Worm (Caenorhabditis elegans): ENCODE data around the gene E04F6.15.

The E04F6.15 gene

DNA sequence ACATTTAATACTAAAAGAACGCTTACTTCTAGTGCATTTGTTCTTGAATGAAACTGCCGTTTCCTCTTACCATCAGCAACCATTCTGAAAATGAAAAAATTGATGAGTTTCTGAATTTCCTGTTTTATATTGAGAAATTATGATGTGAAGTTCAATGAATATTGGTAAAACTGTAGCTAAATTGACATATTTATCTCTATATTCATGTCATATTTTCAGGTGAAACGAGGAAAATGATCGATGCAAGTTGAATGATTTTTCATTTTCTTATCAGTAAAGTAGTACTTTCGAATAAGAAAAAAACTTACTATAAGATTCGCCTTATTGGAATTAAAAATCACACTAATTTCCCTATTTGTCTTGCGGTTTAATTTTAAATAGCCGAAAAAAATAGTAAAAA is at the start of gene E04F6.15:
Gene E04F6.15 (minus strand): TSS at position 101 of the 400 bp plus-strand sequence.
- TF ChIP-seq nhr-28 (tag; optimal IDR thresholded peaks at IDR 0.05) (no peak), tbx-8 (GFP tag; optimal IDR thresholded peaks at IDR 0.05) (no peak), snpc-4 (tag; optimal IDR thresholded peaks at IDR 0.05) (no peak), sem-2 (GFP tag; optimal IDR thresholded peaks at IDR 0.05) (no peak), ces-1 (GFP tag; optimal IDR thresholded peaks at IDR 0.05) (no peak), nhr-76 (tag; optimal IDR thresholded peaks at IDR 0.05) (no peak), M03D4.4 (tag; optimal IDR thresholded peaks at IDR 0.05) (no peak), nhr-2 (tag; optimal IDR thresholded peaks at IDR 0.05) (no peak), ceh-39 (tag; optimal IDR thresholded peaks at IDR 0.05) (no peak), nhr-12 (tag; optimal IDR thresholded peaks at IDR 0.05) (no peak), mep-1 (tag; optimal IDR thresholded peaks at IDR 0.05) (no peak), lsy-2 (tag; optimal IDR thresholded peaks at IDR 0.05) (no peak), blmp-1 (tag; optimal IDR thresholded peaks at IDR 0.05) (no peak), ceh-83 (GFP tag; optimal IDR thresholded peaks at IDR 0.05) (no peak), unc-120 (tag; optimal IDR thresholded peaks at IDR 0.05; ENCODE audit: poor library complexity, severe bottlenecking) (no peak), flh-1 (GFP tag; optimal IDR thresholded peaks at IDR 0.05) (no peak), mls-2 (tag; optimal IDR thresholded peaks at IDR 0.05) (no peak), elt-1 (tag; optimal IDR thresholded peaks at IDR 0.05; ENCODE audit: borderline replicate concordance, insufficient read depth) (no peak), elt-3 (tag; optimal IDR thresholded peaks at IDR 0.05) (no peak), pha-4 (tag; optimal IDR thresholded peaks at IDR 0.05) (no peak)

DNA sequence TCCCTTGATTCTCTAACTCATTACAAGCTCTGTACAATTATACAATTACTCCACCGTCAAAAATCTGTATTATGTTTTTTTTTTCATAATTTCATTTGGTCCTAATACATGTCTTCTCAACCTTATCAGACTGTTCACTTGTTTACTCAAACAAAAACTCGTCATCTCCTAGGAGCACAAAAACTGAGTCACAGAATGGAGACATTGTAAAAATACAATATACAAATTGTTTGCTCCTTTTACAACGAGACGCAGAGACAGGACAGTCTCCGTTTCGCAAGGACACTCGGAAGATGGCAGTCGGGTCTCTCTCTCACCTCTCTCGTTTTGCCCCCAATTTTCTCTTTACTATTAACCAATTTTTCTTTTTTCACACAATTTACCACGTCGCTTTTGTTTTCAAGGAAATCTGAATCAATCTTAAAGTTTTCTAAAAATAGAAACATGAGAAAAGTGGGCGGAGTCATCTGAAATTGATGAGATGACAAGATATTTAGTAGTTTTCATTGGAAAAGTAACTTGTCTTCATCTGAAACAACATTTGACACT is 45.6 kb upstream of the E04F6.15 start, which contains the start of gene F32A5.8:
Gene F32A5.8 (plus strand): TSS at position 499 of the 549 bp plus-strand sequence.
- no peak for TF ChIP-seq unc-39 (tag; optimal IDR thresholded peaks at IDR 0.05)
- no peak for TF ChIP-seq nhr-12 (tag; optimal IDR thresholded peaks at IDR 0.05)
- no peak for TF ChIP-seq ham-2 (GFP tag; optimal IDR thresholded peaks at IDR 0.05)
- no peak for TF ChIP-seq snpc-4 (tag; optimal IDR thresholded peaks at IDR 0.05)
- TF ChIP-seq pha-4 (tag; optimal IDR thresholded peaks at IDR 0.05), result no peak
- TF ChIP-seq ceh-83 (GFP tag; optimal IDR thresholded peaks at IDR 0.05), result no peak
- no peak for TF ChIP-seq nhr-28 (tag; optimal IDR thresholded peaks at IDR 0.05)
- no peak for TF ChIP-seq sem-2 (GFP tag; optimal IDR thresholded peaks at IDR 0.05)
- TF ChIP-seq lin-32 (GFP tag; optimal IDR thresholded peaks at IDR 0.05), result no peak
- no peak for TF ChIP-seq mab-5 (tag; optimal IDR thresholded peaks at IDR 0.05)
- TF ChIP-seq nhr-237 (tag; optimal IDR thresholded peaks at IDR 0.05), result no peak
- TF ChIP-seq ceh-39 (tag; optimal IDR thresholded peaks at IDR 0.05), result no peak
- no peak for TF ChIP-seq lin-13 (tag; optimal IDR thresholded peaks at IDR 0.05)
- no peak for TF ChIP-seq M03D4.4 (tag; optimal IDR thresholded peaks at IDR 0.05)
- no peak for TF ChIP-seq nhr-2 (tag; optimal IDR thresholded peaks at IDR 0.05)
- no peak for TF ChIP-seq lsy-2 (tag; optimal IDR thresholded peaks at IDR 0.05)

DNA sequence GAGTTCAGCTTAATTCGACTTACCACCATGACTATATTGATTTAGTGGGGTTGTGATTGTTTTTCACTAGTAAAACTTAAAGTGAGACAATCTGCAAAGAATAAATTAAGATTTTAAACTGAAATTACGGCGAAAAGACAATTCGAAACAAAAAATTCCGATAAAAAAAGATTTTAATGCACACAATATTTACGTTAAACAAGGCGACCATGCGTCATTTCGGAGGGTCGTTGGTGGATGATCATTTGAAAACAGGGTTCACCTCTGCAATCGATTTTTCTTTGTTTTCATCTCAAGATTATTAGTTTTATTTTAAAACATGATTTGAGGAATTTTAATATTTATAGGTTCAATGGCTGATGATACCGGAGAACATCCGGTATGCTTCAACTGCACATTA is 43.0 kb upstream of the E04F6.15 start, which contains the start of gene lsm-4:
Gene lsm-4 (minus strand): TSS at position 91 of the 400 bp plus-strand sequence.
- TF ChIP-seq nhr-28 (tag; optimal IDR thresholded peaks at IDR 0.05) (no peak), ham-2 (GFP tag; optimal IDR thresholded peaks at IDR 0.05) (no peak), lsy-2 (tag; optimal IDR thresholded peaks at IDR 0.05) (no peak), ceh-43 (GFP tag; optimal IDR thresholded peaks at IDR 0.05) (no peak), bed-3 (GFP tag; optimal IDR thresholded peaks at IDR 0.05) (no peak), tbx-8 (GFP tag; optimal IDR thresholded peaks at IDR 0.05) (no peak), ces-1 (GFP tag; optimal IDR thresholded peaks at IDR 0.05) (no peak), sptf-1 (tag; optimal IDR thresholded peaks at IDR 0.05) (no peak), nhr-76 (tag; optimal IDR thresholded peaks at IDR 0.05) (no peak), ceh-39 (tag; optimal IDR thresholded peaks at IDR 0.05) (no peak), ztf-11 (tag; optimal IDR thresholded peaks at IDR 0.05) (no peak), unc-62 (GFP tag; optimal IDR thresholded peaks at IDR 0.05) (no peak), elt-3 (tag; optimal IDR thresholded peaks at IDR 0.05) (no peak), sem-2 (GFP tag; optimal IDR thresholded peaks at IDR 0.05) (no peak)

DNA sequence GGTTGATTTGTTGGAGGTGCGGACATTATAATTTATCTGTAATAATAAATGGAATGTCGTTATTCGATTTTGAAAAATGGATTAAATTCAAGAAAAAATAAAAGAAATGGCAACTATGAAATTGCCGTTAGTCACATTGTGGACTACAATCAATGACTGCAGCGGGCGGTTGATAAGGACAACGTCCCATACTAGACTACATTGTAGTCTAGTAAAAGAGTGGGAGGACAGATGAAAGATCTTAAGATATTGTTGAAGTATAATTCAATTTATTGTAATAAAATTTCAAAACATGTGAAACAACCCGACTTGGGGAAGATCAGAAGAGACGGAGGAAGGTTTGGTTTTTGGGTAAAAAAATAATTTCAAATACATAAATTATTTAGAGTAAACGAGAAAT is 41.9 kb upstream of the E04F6.15 start, which contains the start of the genes prx-13 and ada-2:
Gene prx-13 (minus strand): TSS at position 38 of the 400 bp plus-strand sequence.
Gene ada-2 (plus strand): TSS at position 282 of the 400 bp plus-strand sequence.
- no peak for TF ChIP-seq unc-62 (GFP tag; optimal IDR thresholded peaks at IDR 0.05)
- no peak for TF ChIP-seq nhr-28 (tag; optimal IDR thresholded peaks at IDR 0.05)
- TF ChIP-seq ces-1 (GFP tag; optimal IDR thresholded peaks at IDR 0.05), result no peak
- TF ChIP-seq cnd-1 (tag; optimal IDR thresholded peaks at IDR 0.05), result no peak
- TF ChIP-seq mep-1 (tag; optimal IDR thresholded peaks at IDR 0.05), result no peak
- no peak for TF ChIP-seq lsy-2 (tag; optimal IDR thresholded peaks at IDR 0.05)

Data from whole organism, mixed stage, embryonic.